Worm (Caenorhabditis elegans) whole organism, early embryonic: ENCODE measurements around the gene grd-6.

Source experiments
- F13C5.2 ChIP-seq: sonication (generic microtip); optimal IDR thresholded peaks from 2 replicates; lab custom pipeline; 2017; ENCODE audit warnings: mild to moderate bottlenecking, missing genetic modification characterization, inconsistent platforms, missing compliant biosample characterization
- ama-1 ChIP-seq: fragments of 150-350 bp; optimal IDR thresholded peaks from 2 replicates; lab custom pipeline; 2014
- hmbx-1 ChIP-seq: sonication (generic microtip); optimal IDR thresholded peaks from 2 replicates; lab custom pipeline; 2016; ENCODE audit warnings: mild to moderate bottlenecking, missing genetic modification characterization, missing compliant biosample characterization
- scrt-1 ChIP-seq: fragments of 200-800 bp; sonication (Bioruptor generic); IDR thresholded peaks from 2 replicates; pipeline ENCODE4 v1.3.6; 2022; ENCODE audit warnings: missing genetic modification characterization, missing compliant biosample characterization

ce11 chrV:9221566-9221965 lies at the start of gene grd-6:
- TF ChIP-seq ama-1 (no peak), F13C5.2 (tag; lab: Kevin White, UChicago) (no peak), scrt-1 (GFP tag; lab: Robert Waterston, UW) (no peak), hmbx-1 (tag; lab: Kevin White, UChicago) (no peak)
